Fruit fly (Drosophila melanogaster) whole organism, embryonic: ENCODE data around the gene Rsph3.

ENCODE experiments used
- Adf1 ChIP-seq: fragments of 200-800 bp; sonication (Bioruptor generic); IDR thresholded peaks from 2 replicates; pipeline ENCODE4 v1.3.6; 2022; ENCODE audit warnings: missing biosample characterization, missing genetic modification characterization
- C15 ChIP-seq: fragments of 200-800 bp; sonication (Bioruptor generic); IDR thresholded peaks from 3 replicates; pipeline ENCODE4 v1.3.6; 2022; ENCODE audit warnings: missing biosample characterization, missing genetic modification characterization
- CG10462 ChIP-seq: fragments of 200-800 bp; sonication (Bioruptor generic); optimal IDR thresholded peaks from 2 replicates; lab custom pipeline; 2016; ENCODE audit warnings: missing biosample characterization, missing genetic modification characterization
- CG10654 ChIP-seq: fragments of 200-800 bp; sonication (Bioruptor generic); optimal IDR thresholded peaks from 2 replicates; lab custom pipeline; 2016; ENCODE audit warnings: missing biosample characterization, missing genetic modification characterization
- CG11695 ChIP-seq: fragments of 200-800 bp; sonication (Bioruptor generic); IDR thresholded peaks from 3 replicates; pipeline ENCODE4 v1.3.6; 2022; ENCODE audit warnings: missing biosample characterization, missing genetic modification characterization
- CG12104 ChIP-seq: fragments of 200-800 bp; sonication (Bioruptor generic); optimal IDR thresholded peaks from 3 replicates; lab custom pipeline; 2016; ENCODE audit warnings: missing biosample characterization, missing genetic modification characterization
- CG12219 ChIP-seq: fragments of 200-800 bp; sonication (Bioruptor generic); optimal IDR thresholded peaks from 3 replicates; lab custom pipeline; 2018; ENCODE audit warnings: missing biosample characterization, mild to moderate bottlenecking, missing genetic modification characterization
- CG1233 ChIP-seq: fragments of 200-800 bp; sonication (Bioruptor generic); optimal IDR thresholded peaks from 4 replicates; lab custom pipeline; 2018; ENCODE audit warnings: missing biosample characterization, mild to moderate bottlenecking, missing genetic modification characterization
- CG18011 ChIP-seq: fragments of 200-800 bp; sonication (Bioruptor generic); optimal IDR thresholded peaks from 2 replicates; lab custom pipeline; 2017; ENCODE audit warnings: missing biosample characterization, missing genetic modification characterization, mild to moderate bottlenecking, moderate library complexity, missing genotype
- CG2678 ChIP-seq: fragments of 200-800 bp; sonication (Bioruptor generic); optimal IDR thresholded peaks from 3 replicates; lab custom pipeline; 2019; ENCODE audit warnings: missing biosample characterization, mild to moderate bottlenecking, missing genetic modification characterization, moderate library complexity
- CG2712 ChIP-seq: fragments of 200-800 bp; optimal IDR thresholded peaks from 3 replicates; lab custom pipeline; 2019; ENCODE audit warnings: missing biosample characterization, mild to moderate bottlenecking, missing genetic modification characterization, moderate library complexity
- CG30431 ChIP-seq: fragments of 200-800 bp; sonication (Bioruptor generic); optimal IDR thresholded peaks from 2 replicates; lab custom pipeline; 2017; ENCODE audit warnings: missing biosample characterization, missing genetic modification characterization
- CG31224 ChIP-seq: fragments of 200-800 bp; sonication (Bioruptor generic); IDR thresholded peaks from 2 replicates; pipeline ENCODE4 v1.3.6; 2022; ENCODE audit warnings: missing biosample characterization, missing genetic modification characterization
- CG34376 ChIP-seq: fragments of 200-800 bp; sonication (Bioruptor generic); optimal IDR thresholded peaks from 2 replicates; lab custom pipeline; 2018; ENCODE audit warnings: missing biosample characterization, mild to moderate bottlenecking, missing genetic modification characterization
- CG3838 ChIP-seq: fragments of 200-800 bp; sonication (Bioruptor generic); optimal IDR thresholded peaks from 3 replicates; lab custom pipeline; 2016; ENCODE audit warnings: missing biosample characterization, missing genetic modification characterization
- CG4404 ChIP-seq: fragments of 200-800 bp; sonication (Bioruptor generic); IDR thresholded peaks from 2 replicates; pipeline ENCODE4 v1.3.6; 2022; ENCODE audit warnings: missing biosample characterization, missing genetic modification characterization
- CG4424 ChIP-seq: fragments of 200-800 bp; sonication (Bioruptor generic); optimal IDR thresholded peaks from 3 replicates; lab custom pipeline; 2016; ENCODE audit warnings: missing biosample characterization, missing genetic modification characterization
- CG6254 ChIP-seq: fragments of 200-800 bp; sonication (Bioruptor generic); optimal IDR thresholded peaks from 3 replicates; lab custom pipeline; 2017; ENCODE audit warnings: mild to moderate bottlenecking, missing biosample characterization, missing genetic modification reagents, missing genetic modification characterization
- CG6765 ChIP-seq: fragments of 200-800 bp; sonication (Bioruptor generic); optimal IDR thresholded peaks from 3 replicates; lab custom pipeline; 2017; ENCODE audit warnings: missing biosample characterization, mild to moderate bottlenecking, missing genetic modification characterization
- CG6854 ChIP-seq: fragments of 200-800 bp; sonication (Bioruptor generic); optimal IDR thresholded peaks from 3 replicates; lab custom pipeline; 2017; ENCODE audit warnings: missing biosample characterization, mild to moderate bottlenecking, missing genetic modification characterization
- CG7987 ChIP-seq: fragments of 200-800 bp; sonication (Bioruptor generic); optimal IDR thresholded peaks from 2 replicates; lab custom pipeline; 2018; ENCODE audit warnings: missing biosample characterization, mild to moderate bottlenecking, missing genetic modification characterization, moderate library complexity
- CrebB ChIP-seq: fragments of 200-800 bp; sonication (Bioruptor generic); optimal IDR thresholded peaks from 3 replicates; lab custom pipeline; 2018; ENCODE audit warnings: missing biosample characterization, mild to moderate bottlenecking, missing genetic modification characterization
- D19A ChIP-seq: fragments of 200-800 bp; optimal IDR thresholded peaks from 3 replicates; lab custom pipeline; 2019; ENCODE audit warnings: missing biosample characterization, mild to moderate bottlenecking, missing genetic modification characterization, moderate library complexity
- D19B ChIP-seq: fragments of 200-800 bp; sonication (Bioruptor generic); optimal IDR thresholded peaks from 2 replicates; lab custom pipeline; 2017; ENCODE audit warnings: missing biosample characterization, mild to moderate bottlenecking, missing genetic modification characterization
- Dek ChIP-seq: fragments of 200-800 bp; sonication (Bioruptor generic); optimal IDR thresholded peaks from 3 replicates; lab custom pipeline; 2019; ENCODE audit warnings: missing biosample characterization, mild to moderate bottlenecking, missing genetic modification characterization, moderate library complexity
- Doc2 ChIP-seq: fragments of 200-800 bp; sonication (Bioruptor generic); IDR thresholded peaks from 2 replicates; pipeline ENCODE4 v1.3.6; 2022; ENCODE audit warnings: missing biosample characterization, missing genetic modification characterization
- Ets65A ChIP-seq: fragments of 200-800 bp; sonication (Bioruptor generic); peaks from one replicate; lab custom pipeline; 2016; ENCODE audit warnings: missing biosample characterization, missing genetic modification characterization
- H2.0 ChIP-seq: fragments of 200-800 bp; sonication (Bioruptor generic); IDR thresholded peaks from 2 replicates; pipeline ENCODE4 v1.3.6; 2022; ENCODE audit warnings: missing biosample characterization, missing genetic modification characterization
- Hr78 ChIP-seq, 2 experiments: fragments of 200-800 bp in 1 of 2; fragments of >200 bp in 1 of 2; sonication (Bioruptor generic) in 1 of 2; optimal IDR thresholded peaks; 2 replicates each; lab custom pipeline; 2017 to 2019; ENCODE audit warnings: missing biosample characterization in 2 of 2, missing genetic modification characterization in 2 of 2, mild to moderate bottlenecking in 1 of 2, moderate library complexity in 1 of 2
- Nf-YA ChIP-seq: fragments of 200-800 bp; sonication (Bioruptor generic); IDR thresholded peaks from 2 replicates; pipeline ENCODE4 v1.3.6; 2022; ENCODE audit warnings: missing biosample characterization, missing genetic modification characterization
- Optix ChIP-seq: fragments of 200-800 bp; sonication (Bioruptor generic); IDR thresholded peaks from 3 replicates; pipeline ENCODE4 v1.3.6; 2022; ENCODE audit warnings: missing biosample characterization, missing genetic modification characterization
- Rfx ChIP-seq: fragments of 200-800 bp; sonication (Bioruptor generic); IDR thresholded peaks from 2 replicates; pipeline ENCODE4 v1.3.6; 2022; ENCODE audit warnings: missing biosample characterization, missing genetic modification characterization
- Six4 ChIP-seq: fragments of 200-800 bp; sonication (Bioruptor generic); optimal IDR thresholded peaks from 2 replicates; lab custom pipeline; 2016; ENCODE audit warnings: missing biosample characterization, missing genetic modification characterization
- TFAM ChIP-seq: fragments of 200-800 bp; sonication (Bioruptor generic); optimal IDR thresholded peaks from 2 replicates; lab custom pipeline; 2017; ENCODE audit warnings: missing biosample characterization, missing genetic modification characterization, inconsistent platforms
- bigmax ChIP-seq: fragments of 200-800 bp; sonication (Bioruptor generic); optimal IDR thresholded peaks from 2 replicates; lab custom pipeline; 2018; ENCODE audit warnings: missing biosample characterization, mild to moderate bottlenecking, missing genetic modification characterization
- chm ChIP-seq: fragments of 200-800 bp; sonication (Bioruptor generic); IDR thresholded peaks from 2 replicates; pipeline ENCODE4 v1.3.6; 2022; ENCODE audit warnings: missing biosample characterization, missing genetic modification characterization
- croc ChIP-seq: fragments of 200-800 bp; sonication (Bioruptor generic); conservative IDR thresholded peaks from 3 replicates; pipeline ENCODE4 v1.3.6; 2022; ENCODE audit warnings: missing biosample characterization, missing genetic modification characterization
- disco-r ChIP-seq: fragments of 200-800 bp; sonication (Bioruptor generic); optimal IDR thresholded peaks from 2 replicates; lab custom pipeline; 2016; ENCODE audit warnings: missing biosample characterization, missing genetic modification characterization
- dpn ChIP-seq, 2 experiments: fragments of 200-800 bp; sonication (Bioruptor generic); optimal IDR thresholded peaks; 3 replicates each; lab custom pipeline; 2016; ENCODE audit warnings: missing biosample characterization in 2 of 2, missing genetic modification characterization in 2 of 2
- ewg ChIP-seq: fragments of 200-800 bp; sonication (Bioruptor generic); optimal IDR thresholded peaks from 3 replicates; lab custom pipeline; 2017; ENCODE audit warnings: mild to moderate bottlenecking, missing biosample characterization, missing genetic modification reagents, missing genetic modification characterization
- grau ChIP-seq: fragments of 200-800 bp; optimal IDR thresholded peaks from 3 replicates; lab custom pipeline; 2019; ENCODE audit warnings: missing biosample characterization, mild to moderate bottlenecking, missing genetic modification characterization, moderate library complexity
- inv ChIP-seq: fragments of 200-800 bp; sonication (Bioruptor generic); IDR thresholded peaks from 2 replicates; pipeline ENCODE4 v1.3.6; 2022; ENCODE audit warnings: missing biosample characterization, missing genetic modification characterization; ENCODE audit not compliant: partially characterized antibody
- kni ChIP-seq: fragments of 200-800 bp; sonication (Bioruptor generic); optimal IDR thresholded peaks from 3 replicates; lab custom pipeline; 2017; ENCODE audit warnings: mild to moderate bottlenecking, missing biosample characterization, missing genetic modification reagents, missing genetic modification characterization
- nmo ChIP-seq: fragments of 200-800 bp; sonication (Bioruptor generic); optimal IDR thresholded peaks from 2 replicates; lab custom pipeline; 2018; ENCODE audit warnings: missing biosample characterization, mild to moderate bottlenecking, missing genetic modification characterization, moderate library complexity
- onecut ChIP-seq: fragments of 200-800 bp; sonication (Bioruptor generic); IDR thresholded peaks from 2 replicates; pipeline ENCODE4 v1.3.6; 2022; ENCODE audit warnings: missing biosample characterization, missing genetic modification characterization
- slbo ChIP-seq: fragments of 200-800 bp; sonication (Bioruptor generic); IDR thresholded peaks from 2 replicates; pipeline ENCODE4 v1.3.6; 2022; ENCODE audit warnings: missing biosample characterization, missing genetic modification characterization
- sr ChIP-seq: fragments of 200-800 bp; sonication (Bioruptor generic); IDR thresholded peaks from 3 replicates; pipeline ENCODE4 v1.3.6; 2022; ENCODE audit warnings: missing biosample characterization, missing genetic modification characterization
- toy ChIP-seq: fragments of 200-800 bp; sonication (Bioruptor generic); IDR thresholded peaks from 2 replicates; pipeline ENCODE4 v1.3.6; 2022; ENCODE audit warnings: missing biosample characterization, missing genetic modification characterization
- unpg ChIP-seq: fragments of 200-800 bp; sonication (Bioruptor generic); optimal IDR thresholded peaks from 3 replicates; lab custom pipeline; 2018; ENCODE audit warnings: missing biosample characterization, mild to moderate bottlenecking, missing genetic modification characterization, moderate library complexity
- zfh2 ChIP-seq: fragments of 200-800 bp; sonication (Bioruptor generic); optimal IDR thresholded peaks from 2 replicates; lab custom pipeline; 2016; ENCODE audit warnings: missing biosample characterization, missing genetic modification characterization

Rsph3 gene

DNA sequence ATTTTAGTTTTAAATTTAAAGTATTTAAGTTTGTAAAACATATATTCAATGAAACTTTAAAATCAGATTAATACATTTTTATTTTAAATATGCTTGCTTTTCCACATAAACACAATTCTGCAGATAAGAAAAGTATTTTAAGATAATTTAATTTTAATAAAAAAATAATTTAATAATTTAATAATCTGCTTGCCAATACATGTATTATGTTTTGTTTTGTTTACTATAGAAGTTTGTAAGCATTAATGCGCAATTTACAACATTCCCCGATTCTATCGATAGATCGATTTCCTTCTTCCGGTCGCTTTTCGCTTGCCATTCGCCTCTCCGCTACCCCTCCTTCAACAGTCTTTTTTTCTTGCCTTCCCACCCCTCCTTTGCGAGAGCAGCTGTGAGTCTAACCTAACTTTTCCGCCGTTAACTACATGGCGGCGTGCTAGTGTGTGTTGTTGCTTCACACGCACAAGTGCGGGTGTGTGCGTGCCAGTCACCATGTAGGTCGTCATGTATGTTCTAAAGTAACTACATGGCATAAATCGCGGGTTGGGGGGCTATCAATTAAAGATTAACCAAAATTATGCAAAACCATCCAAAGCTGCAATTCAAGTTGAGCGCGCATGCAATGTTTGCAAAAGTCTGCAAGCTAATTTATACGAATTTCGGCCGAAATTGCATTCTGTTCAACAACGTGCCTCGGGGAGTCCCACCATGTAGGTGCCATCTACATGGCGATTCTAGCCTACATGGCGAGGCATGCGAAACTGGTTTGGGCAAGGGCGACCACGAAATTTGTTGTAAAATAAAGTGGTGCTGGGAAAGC lies 19.5 kb downstream of the Rsph3 start (continued):
- TF ChIP-seq dpn (GFP tag; optimal IDR thresholded peaks at IDR 0.05; lab: Kevin White, UChicago) (no peak), zfh2 (GFP tag; lab: Kevin White, UChicago) (peak; percentile 20), CG12219 (no peak), disco-r (GFP tag; lab: Kevin White, UChicago) (peak; percentile 9), Ets65A (peak; percentile 68), Dek (tag; lab: Kevin White, UChicago) (no peak), CG1233 (GFP tag; lab: Kevin White, UChicago) (no peak), C15 (no peak), CG6854 (GFP tag; lab: Kevin White, UChicago) (no peak), Optix (no peak), toy (GFP tag; lab: Robert Waterston, UW) (no peak), CG4424 (no peak), bigmax (GFP tag; lab: Kevin White, UChicago) (peak; percentile 100), ewg (GFP tag; lab: Kevin White, UChicago) (peak; percentile 18), CG6254 (GFP tag; lab: Kevin White, UChicago) (no peak), nmo (GFP tag; lab: Kevin White, UChicago) (peak; percentile 25), CG34376 (GFP tag; lab: Kevin White, UChicago) (peak; percentile 23), CG2678 (tag; lab: Kevin White, UChicago) (no peak), CG18011 (GFP tag; lab: Kevin White, UChicago) (no peak), chm (GFP tag; lab: Robert Waterston, UW) (peak; percentile 21; the same call in 1 of the 2 replicates), TFAM (GFP tag; lab: Kevin White, UChicago) (no peak), CG30431 (GFP tag; lab: Kevin White, UChicago) (no peak), kni (GFP tag; lab: Kevin White, UChicago) (peak; percentile 10), CG10654 (GFP tag; lab: Kevin White, UChicago) (no peak), CG11695 (GFP tag; lab: Robert Waterston, UW) (0 out of 3 replicates have a peak, but pooled peaks have one; percentile 5), CG3838 (no peak), CG6765 (GFP tag; lab: Kevin White, UChicago) (peak; percentile 13), CG7987 (GFP tag; lab: Kevin White, UChicago) (peak; percentile 65), CG2712 (peak; percentile 16), Adf1 (peak; percentile 18; the same call in 1 of the 2 replicates), D19A (tag; lab: Kevin White, UChicago) (no peak), grau (tag; lab: Kevin White, UChicago) (peak; percentile 32), Rfx (GFP tag; lab: Robert Waterston, UW) (peak; percentile 67), CG10462 (GFP tag; lab: Kevin White, UChicago) (no peak), onecut (peak; percentile 9; the same call in 1 of the 2 replicates), CG31224 (no peak), unpg (GFP tag; lab: Kevin White, UChicago) (no peak), CG12104 (GFP tag; lab: Kevin White, UChicago) (peak; percentile 55), croc (GFP tag; lab: Robert Waterston, UW) (no peak), sr (no peak), CrebB (peak; percentile 11), H2.0 (GFP tag; lab: Robert Waterston, UW) (0 out of 2 replicates have a peak, but pooled peaks have one; percentile 9), D19B (no peak), Hr78 (GFP tag; optimal IDR thresholded peaks at IDR 0.05; lab: Kevin White, UChicago) (no peak), Six4 (no peak), CG4404 (GFP tag; lab: Robert Waterston, UW) (no peak), inv (GFP tag; lab: Robert Waterston, UW) (no peak; the same call in 1 of the 2 replicates), Doc2 (no peak), Nf-YA (GFP tag; lab: Robert Waterston, UW) (no peak), slbo (GFP tag; lab: Robert Waterston, UW) (no peak)
